Fruit fly (Drosophila melanogaster): Measurements from ENCODE around the gene CG14984.

DNA sequence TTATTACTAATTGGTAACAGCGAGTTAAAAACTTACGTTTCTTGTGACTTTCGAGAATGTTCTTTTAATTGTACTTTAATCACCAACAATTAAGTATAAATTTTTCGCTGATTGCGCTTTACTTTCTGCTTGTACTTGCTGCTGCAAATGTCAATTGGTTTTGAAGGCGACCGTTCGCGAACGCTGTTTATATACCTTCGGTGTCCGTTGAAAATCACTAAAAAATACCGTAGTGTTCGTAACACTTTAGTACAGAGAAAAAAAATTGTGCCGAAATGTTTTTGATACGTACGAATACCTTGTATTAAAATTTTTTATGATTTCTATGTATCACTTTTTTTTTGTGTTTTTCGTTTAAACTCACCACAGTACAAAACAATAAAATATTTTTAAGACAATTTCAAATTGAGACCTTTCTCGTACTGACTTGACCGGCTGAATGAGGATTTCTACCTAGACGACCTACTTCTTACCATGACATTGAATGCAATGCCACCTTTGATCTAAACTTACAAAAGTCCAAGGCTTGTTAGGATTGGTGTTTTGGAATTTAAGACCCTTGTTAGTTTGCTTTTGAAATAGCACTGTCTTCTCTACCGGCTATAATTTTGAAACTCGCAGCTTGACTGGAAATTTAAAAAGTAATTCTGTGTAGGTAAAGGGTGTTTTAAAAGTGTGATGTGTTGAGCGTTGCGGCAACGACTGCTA, 49.7 kb downstream of the CG14984 start, which contains the start of gene Ubi-p63E:
- TF ChIP-seq h (optimal IDR thresholded peaks at IDR 0.05) (no peak), insv (optimal IDR thresholded peaks at IDR 0.05) (no peak)

All from Kc167 (cell line).